Worm (Caenorhabditis elegans): ENCODE measurements around the gene F53F4.17.

Gene F53F4.17

DNA sequence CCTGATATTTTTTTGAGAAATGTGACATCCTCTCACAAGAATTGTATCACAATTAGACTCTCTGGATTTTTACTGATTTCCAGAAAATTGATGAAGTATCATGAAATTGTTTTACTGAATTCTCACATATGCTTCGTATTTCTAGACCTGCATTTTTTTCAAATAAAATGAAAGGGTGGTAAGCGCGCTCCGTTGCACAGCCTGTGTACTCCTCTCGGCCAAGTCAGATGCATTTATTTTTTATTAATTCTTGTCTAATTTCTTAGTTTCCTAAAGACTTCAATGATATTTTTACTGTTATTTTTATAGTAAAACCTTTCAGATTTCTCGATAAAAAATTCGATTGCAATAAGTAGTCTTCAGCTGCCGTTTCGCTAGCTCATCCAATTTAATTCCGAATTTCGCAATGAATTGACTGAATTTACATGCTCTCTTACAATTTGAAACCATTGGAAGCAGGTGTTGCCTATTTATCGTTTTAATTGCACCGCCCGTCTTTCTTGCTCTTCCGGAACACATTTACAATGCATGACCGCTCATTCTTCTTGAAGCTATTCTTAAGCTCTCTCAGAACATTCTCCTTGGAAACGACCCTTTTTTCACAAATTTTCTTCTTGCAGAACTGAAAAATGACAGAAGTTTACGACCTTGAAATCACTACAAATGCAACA lies 3.6 kb downstream of the F53F4.17 start, which contains the start of gene tbcb-1:
TSS of gene tbcb-1 (plus strand) at position 621 of the 671 bp plus-strand sequence.
- TF ChIP-seq lsy-2 (tag; optimal IDR thresholded peaks at IDR 0.05) (peak in 1 of 2 experiments; percentile 55), lin-11 (tag; optimal IDR thresholded peaks at IDR 0.05) (no peak), gmeb-1 (tag; optimal IDR thresholded peaks at IDR 0.05) (peak; percentile 35), nhr-25 (tag; optimal IDR thresholded peaks at IDR 0.05) (peak; percentile 35), ceh-16 (tag; optimal IDR thresholded peaks at IDR 0.05) (no peak), unc-62 (GFP tag; optimal IDR thresholded peaks at IDR 0.05) (no peak), F13H6.1 (tag; optimal IDR thresholded peaks at IDR 0.05) (no peak), sma-9 (GFP tag; optimal IDR thresholded peaks at IDR 0.05) (peak; percentile 31), sma-9 (tag; optimal IDR thresholded peaks at IDR 0.05) (no peak), alr-1 (tag; optimal IDR thresholded peaks at IDR 0.05) (no peak), mbf-1 (tag; optimal IDR thresholded peaks at IDR 0.05) (no peak), sma-3 (GFP tag; optimal IDR thresholded peaks at IDR 0.05) (peak; percentile 8), C34F6.9 (tag; optimal IDR thresholded peaks at IDR 0.05) (peak; percentile 49)

DNA sequence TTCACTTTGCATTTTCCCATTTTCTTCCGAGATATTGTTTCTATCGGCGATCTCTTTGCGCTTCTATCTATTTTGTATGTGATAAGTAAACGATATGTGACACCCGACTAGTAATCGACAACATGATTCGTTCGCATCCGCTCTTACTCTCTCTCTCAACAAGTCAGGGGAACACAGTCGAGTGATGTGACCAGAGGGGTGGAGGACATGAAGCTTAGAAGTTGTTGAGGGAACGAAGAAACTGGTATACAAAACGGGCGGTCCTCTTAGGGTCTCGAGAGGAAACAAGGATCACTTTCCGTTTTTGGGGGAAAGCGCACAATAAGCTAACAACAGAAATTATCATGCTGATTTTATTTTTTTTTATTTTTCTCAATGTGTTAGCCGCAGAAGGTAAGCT lies 5.1 kb downstream of the F53F4.17 start, which contains the start of gene F53F4.4:
TSS of gene F53F4.4 (plus strand) at position 301 of the 400 bp plus-strand sequence.
- no peak for TF ChIP-seq nhr-11 (tag; optimal IDR thresholded peaks at IDR 0.05)
- no peak for TF ChIP-seq unc-55 (GFP tag; optimal IDR thresholded peaks at IDR 0.05)
- no peak for TF ChIP-seq C34F6.9 (tag; optimal IDR thresholded peaks at IDR 0.05)
- TF ChIP-seq aly-2 (tag; optimal IDR thresholded peaks at IDR 0.05): no peak
- TF ChIP-seq sma-9 (GFP tag; optimal IDR thresholded peaks at IDR 0.05): no peak
- TF ChIP-seq sma-9 (tag; optimal IDR thresholded peaks at IDR 0.05): no peak
- TF ChIP-seq ceh-82 (tag; optimal IDR thresholded peaks at IDR 0.05): no peak
- TF ChIP-seq nhr-10 (tag; optimal IDR thresholded peaks at IDR 0.05): no peak
- TF ChIP-seq fos-1 (tag; optimal IDR thresholded peaks at IDR 0.05): no peak
- no peak for TF ChIP-seq ztf-1 (GFP tag; conservative IDR thresholded peaks at IDR 0.05)

DNA sequence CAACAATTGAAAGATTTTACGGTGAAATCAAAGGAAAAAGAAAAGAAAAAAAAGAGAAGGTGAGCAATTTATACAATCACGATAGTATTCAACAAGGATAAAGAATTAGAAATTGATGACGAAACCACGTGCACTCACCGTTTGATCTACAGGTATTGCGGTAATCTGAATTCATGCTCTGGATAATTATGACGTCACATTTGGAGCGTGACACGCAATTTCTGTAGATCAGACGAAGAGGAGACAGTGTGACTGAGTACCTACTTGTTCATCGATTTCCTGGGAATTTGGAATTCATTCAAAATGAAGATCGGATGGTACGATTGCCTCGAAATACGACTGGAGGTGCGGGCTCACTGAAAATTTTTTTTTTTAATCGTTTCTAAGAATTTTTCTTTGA lies 10.4 kb downstream of the F53F4.17 start:
- TF ChIP-seq mbf-1 (tag; optimal IDR thresholded peaks at IDR 0.05): no peak
- no peak for TF ChIP-seq mab-5 (tag; optimal IDR thresholded peaks at IDR 0.05)
- no peak for TF ChIP-seq F13H6.1 (tag; optimal IDR thresholded peaks at IDR 0.05)
- no peak for TF ChIP-seq alr-1 (tag; optimal IDR thresholded peaks at IDR 0.05)
- TF ChIP-seq blmp-1 (tag; optimal IDR thresholded peaks at IDR 0.05; ENCODE audit: insufficient read depth): no peak
- no peak for TF ChIP-seq C34F6.9 (tag; optimal IDR thresholded peaks at IDR 0.05)
- no peak for TF ChIP-seq R02D3.7 (tag; optimal IDR thresholded peaks at IDR 0.05)
- TF ChIP-seq sma-3 (GFP tag; optimal IDR thresholded peaks at IDR 0.05): no peak
- TF ChIP-seq mdl-1 (tag; optimal IDR thresholded peaks at IDR 0.05): no peak

DNA sequence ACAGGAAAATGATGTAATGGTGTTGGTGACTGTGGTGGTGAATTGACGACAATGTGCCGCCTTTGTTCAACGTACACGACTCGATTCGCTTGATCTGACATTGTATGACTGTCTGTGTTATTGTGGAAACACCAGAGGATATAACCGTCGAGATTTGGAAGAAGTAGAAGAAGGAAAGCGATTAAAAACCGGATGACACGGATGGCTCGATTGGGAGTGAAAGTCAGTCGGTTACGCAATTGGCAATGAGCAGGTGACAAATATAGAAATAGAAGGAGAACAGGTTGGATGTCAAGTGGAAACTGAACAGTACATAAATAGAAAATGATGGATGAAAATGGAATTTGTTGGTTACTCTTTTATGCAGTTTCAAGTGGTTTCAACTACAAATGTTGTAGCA lies 12.9 kb downstream of the F53F4.17 start, which contains the start of gene rdy-2:
TSS of gene rdy-2 (minus strand) at position 101 of the 400 bp plus-strand sequence.
- TF ChIP-seq nhr-12 (tag; optimal IDR thresholded peaks at IDR 0.05) (no peak), snpc-4 (tag; optimal IDR thresholded peaks at IDR 0.05) (no peak), crh-2 (tag; optimal IDR thresholded peaks at IDR 0.05) (no peak), ceh-82 (tag; optimal IDR thresholded peaks at IDR 0.05) (no peak), dmd-4 (tag; optimal IDR thresholded peaks at IDR 0.05) (no peak), lsy-2 (tag; optimal IDR thresholded peaks at IDR 0.05) (no peak), ztf-11 (tag; optimal IDR thresholded peaks at IDR 0.05) (no peak), lin-13 (GFP tag; optimal IDR thresholded peaks at IDR 0.05) (no peak)

DNA sequence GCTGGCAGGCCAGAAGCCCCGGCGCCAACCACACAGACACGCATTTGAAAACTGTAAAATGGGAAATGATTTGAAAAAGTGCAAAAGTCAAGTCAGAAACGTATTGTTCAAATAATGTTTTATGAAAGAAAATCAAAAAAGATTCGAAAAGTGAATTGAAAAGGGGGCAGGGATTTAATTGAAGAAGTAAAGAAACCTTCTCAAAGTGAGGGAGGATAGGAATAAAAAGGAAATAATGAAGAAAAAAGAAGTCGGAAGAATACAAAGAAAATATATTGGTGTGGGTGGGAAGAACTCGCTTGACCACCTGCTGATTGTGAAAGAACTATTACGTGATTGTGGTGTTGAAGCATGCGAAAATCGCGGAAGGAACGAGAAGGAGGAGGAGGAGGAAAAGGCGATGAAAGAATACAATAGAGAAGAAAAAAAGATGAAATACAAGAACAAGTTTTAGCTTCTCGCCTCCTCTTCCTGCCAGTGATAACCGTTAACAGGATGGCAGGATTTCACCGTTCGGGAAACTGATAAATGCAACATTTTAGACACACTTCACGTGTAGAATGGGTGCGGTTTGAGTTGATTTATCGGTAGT lies 18.7 kb downstream of the F53F4.17 start, which contains the start of gene fmo-4:
TSS of gene fmo-4 (minus strand) at position 51 of the 592 bp plus-strand sequence.
- TF ChIP-seq Y55F3AM.14 (GFP tag; optimal IDR thresholded peaks at IDR 0.05) (peak; percentile 33), snpc-4 (tag; optimal IDR thresholded peaks at IDR 0.05) (no peak), nhr-25 (tag; optimal IDR thresholded peaks at IDR 0.05) (peak; percentile 9), sem-4 (tag; optimal IDR thresholded peaks at IDR 0.05) (no peak), lsy-2 (tag; optimal IDR thresholded peaks at IDR 0.05) (no peak), crh-2 (tag; optimal IDR thresholded peaks at IDR 0.05) (no peak), unc-55 (GFP tag; optimal IDR thresholded peaks at IDR 0.05) (no peak), nhr-21 (tag; optimal IDR thresholded peaks at IDR 0.05) (peak; percentile 71), mdl-1 (tag; optimal IDR thresholded peaks at IDR 0.05) (no peak), fos-1 (tag; optimal IDR thresholded peaks at IDR 0.05) (no peak)

All from whole organism, L2 larva.